Fruit fly (Drosophila melanogaster) whole organism, embryonic: ENCODE measurements around the gene CG2772.

Experiments used
- Atf-2 ChIP-seq: fragments of 200-800 bp; sonication (Bioruptor generic); optimal IDR thresholded peaks from 2 replicates; lab custom pipeline; 2016; ENCODE audit warnings: missing biosample characterization, missing genetic modification characterization
- Bdp1 ChIP-seq: fragments of 200-800 bp; sonication (Bioruptor generic); optimal IDR thresholded peaks from 3 replicates; lab custom pipeline; 2016; ENCODE audit warnings: missing biosample characterization, missing genetic modification characterization
- CG10209 ChIP-seq: fragments of 200-800 bp; sonication (Bioruptor generic); optimal IDR thresholded peaks from 3 replicates; lab custom pipeline; 2017; ENCODE audit warnings: missing biosample characterization, mild to moderate bottlenecking, missing genetic modification characterization, missing genetic modification reagents
- CG10543 ChIP-seq: fragments of 200-800 bp; sonication (Bioruptor generic); optimal IDR thresholded peaks from 3 replicates; lab custom pipeline; 2017; ENCODE audit warnings: missing biosample characterization, mild to moderate bottlenecking, missing genetic modification characterization, moderate library complexity
- CG10565 ChIP-seq: fragments of 200-800 bp; sonication (Bioruptor generic); optimal IDR thresholded peaks from 3 replicates; lab custom pipeline; 2016; ENCODE audit warnings: missing biosample characterization, mild to moderate bottlenecking, missing genetic modification characterization
- CG11456 ChIP-seq: fragments of 200-800 bp; sonication (Bioruptor generic); IDR thresholded peaks from 3 replicates; pipeline ENCODE4 v1.3.6; 2022; ENCODE audit warnings: missing biosample characterization, missing genetic modification characterization
- CG12391 ChIP-seq: fragments of 200-800 bp; sonication (Bioruptor generic); optimal IDR thresholded peaks from 3 replicates; lab custom pipeline; 2018; ENCODE audit warnings: missing biosample characterization, mild to moderate bottlenecking, missing genetic modification characterization, moderate library complexity
- CG12942 ChIP-seq: fragments of 200-800 bp; sonication (Bioruptor generic); optimal IDR thresholded peaks from 3 replicates; lab custom pipeline; 2016; ENCODE audit warnings: missing biosample characterization, missing genetic modification characterization
- CG13287 ChIP-seq: fragments of 200-800 bp; sonication (Bioruptor generic); IDR thresholded peaks from 2 replicates; pipeline ENCODE4 v1.3.6; 2022; ENCODE audit warnings: missing biosample characterization, missing genetic modification characterization; ENCODE audit not compliant: partially characterized antibody
- CG15269 ChIP-seq: fragments of 200-800 bp; sonication (Bioruptor generic); optimal IDR thresholded peaks from 2 replicates; lab custom pipeline; 2018; ENCODE audit warnings: missing biosample characterization, mild to moderate bottlenecking, missing genetic modification characterization, moderate library complexity
- CG15479 ChIP-seq: fragments of 200-800 bp; sonication (Bioruptor generic); optimal IDR thresholded peaks from 3 replicates; lab custom pipeline; 2019; ENCODE audit warnings: missing biosample characterization, mild to moderate bottlenecking, missing genetic modification characterization, moderate library complexity
- CG18262 ChIP-seq: fragments of 200-800 bp; optimal IDR thresholded peaks from 3 replicates; lab custom pipeline; 2019; ENCODE audit warnings: missing biosample characterization, mild to moderate bottlenecking, missing genetic modification characterization, moderate library complexity
- CG1832 ChIP-seq: fragments of 200-800 bp; sonication (Bioruptor generic); optimal IDR thresholded peaks from 2 replicates; lab custom pipeline; 2017; ENCODE audit warnings: missing biosample characterization, mild to moderate bottlenecking, missing genetic modification characterization, inconsistent platforms
- CG2129 ChIP-seq: fragments of 200-800 bp; sonication (Bioruptor generic); IDR thresholded peaks from 2 replicates; pipeline ENCODE4 v1.3.6; 2022; ENCODE audit warnings: missing biosample characterization, missing genetic modification characterization; ENCODE audit not compliant: partially characterized antibody
- CG31441 ChIP-seq: fragments of 200-800 bp; sonication (Bioruptor generic); IDR thresholded peaks from 2 replicates; pipeline ENCODE4 v1.3.6; 2022; ENCODE audit warnings: missing biosample characterization, missing genetic modification characterization
- CG3995 ChIP-seq: fragments of 200-800 bp; sonication (Bioruptor generic); optimal IDR thresholded peaks from 3 replicates; lab custom pipeline; 2016; ENCODE audit warnings: missing biosample characterization, missing genetic modification characterization
- CG4617 ChIP-seq: fragments of 200-800 bp; sonication (Bioruptor generic); optimal IDR thresholded peaks from 3 replicates; lab custom pipeline; 2016; ENCODE audit warnings: missing biosample characterization, missing genetic modification characterization, borderline replicate concordance
- CG7786 ChIP-seq: fragments of 200-800 bp; sonication (Bioruptor generic); optimal IDR thresholded peaks from 2 replicates; lab custom pipeline; 2016; ENCODE audit warnings: missing biosample characterization, missing genetic modification characterization
- CG8089 ChIP-seq: fragments of 200-800 bp; sonication (Bioruptor generic); optimal IDR thresholded peaks from 3 replicates; lab custom pipeline; 2016; ENCODE audit warnings: missing biosample characterization, missing genetic modification characterization
- Dfd ChIP-seq, 2 experiments: fragments of >200 bp; optimal IDR thresholded peaks; 2 replicates each; lab custom pipeline; 2017; ENCODE audit warnings: missing biosample characterization in 2 of 2, missing genetic modification characterization in 2 of 2
- Dip3 ChIP-seq: fragments of 200-800 bp; sonication (Bioruptor generic); optimal IDR thresholded peaks from 3 replicates; lab custom pipeline; 2016; ENCODE audit warnings: missing biosample characterization, missing genetic modification characterization
- Doc2 ChIP-seq: fragments of 200-800 bp; sonication (Bioruptor generic); IDR thresholded peaks from 2 replicates; pipeline ENCODE4 v1.3.6; 2022; ENCODE audit warnings: missing biosample characterization, missing genetic modification characterization
- Dref ChIP-seq: fragments of 200-800 bp; sonication (Bioruptor generic); IDR thresholded peaks from 2 replicates; pipeline ENCODE4 v1.3.6; 2022; ENCODE audit warnings: missing biosample characterization, missing genetic modification characterization
- H15 ChIP-seq: fragments of 200-800 bp; sonication (Bioruptor generic); IDR thresholded peaks from 3 replicates; pipeline ENCODE4 v1.3.6; 2022; ENCODE audit warnings: missing biosample characterization, missing genetic modification characterization
- HHEX ChIP-seq: fragments of 200-800 bp; sonication (Bioruptor generic); optimal IDR thresholded peaks from 3 replicates; lab custom pipeline; 2017; ENCODE audit warnings: missing biosample characterization, mild to moderate bottlenecking, missing genetic modification characterization, missing genetic modification reagents
- Hmr ChIP-seq: fragments of 200-800 bp; sonication (Bioruptor generic); optimal IDR thresholded peaks from 3 replicates; lab custom pipeline; 2017; ENCODE audit warnings: mild to moderate bottlenecking, missing biosample characterization, missing genetic modification reagents, missing genetic modification characterization
- Scr ChIP-seq: fragments of 200-800 bp; sonication (Bioruptor generic); IDR thresholded peaks from 2 replicates; pipeline ENCODE4 v1.3.6; 2022; ENCODE audit warnings: missing biosample characterization, missing genetic modification characterization; ENCODE audit not compliant: partially characterized antibody
- Sin3A ChIP-seq: fragments of >200 bp; optimal IDR thresholded peaks from 2 replicates; lab custom pipeline; 2018
- abd-A ChIP-seq: fragments of 200-800 bp; sonication (Bioruptor generic); optimal IDR thresholded peaks from 3 replicates; lab custom pipeline; 2019; ENCODE audit warnings: missing biosample characterization, mild to moderate bottlenecking, missing genetic modification characterization, moderate library complexity
- ato ChIP-seq: fragments of 200-800 bp; sonication (Bioruptor generic); IDR thresholded peaks from 2 replicates; pipeline ENCODE4 v1.3.6; 2022; ENCODE audit warnings: missing biosample characterization, missing genetic modification characterization; ENCODE audit not compliant: partially characterized antibody
- chm ChIP-seq: fragments of 200-800 bp; sonication (Bioruptor generic); IDR thresholded peaks from 2 replicates; pipeline ENCODE4 v1.3.6; 2022; ENCODE audit warnings: missing biosample characterization, missing genetic modification characterization
- dan ChIP-seq: fragments of 200-800 bp; sonication (Bioruptor generic); IDR thresholded peaks from 2 replicates; pipeline ENCODE4 v1.3.6; 2022; ENCODE audit warnings: missing biosample characterization, missing genetic modification characterization
- dysf ChIP-seq: fragments of 200-800 bp; sonication (Bioruptor generic); IDR thresholded peaks from 3 replicates; pipeline ENCODE4 v1.3.6; 2022; ENCODE audit warnings: missing biosample characterization, missing genetic modification characterization
- gsb-n ChIP-seq: fragments of 200-800 bp; sonication (Bioruptor generic); optimal IDR thresholded peaks from 3 replicates; lab custom pipeline; 2018; ENCODE audit warnings: missing biosample characterization, mild to moderate bottlenecking, missing genetic modification characterization
- inv ChIP-seq: fragments of 200-800 bp; sonication (Bioruptor generic); IDR thresholded peaks from 2 replicates; pipeline ENCODE4 v1.3.6; 2022; ENCODE audit warnings: missing biosample characterization, missing genetic modification characterization; ENCODE audit not compliant: partially characterized antibody
- kah ChIP-seq: fragments of 200-800 bp; sonication (Bioruptor generic); optimal IDR thresholded peaks from 2 replicates; lab custom pipeline; 2018; ENCODE audit warnings: missing biosample characterization, mild to moderate bottlenecking, missing genetic modification characterization
- ken ChIP-seq: fragments of 200-800 bp; sonication (Bioruptor generic); IDR thresholded peaks from 3 replicates; pipeline ENCODE4 v1.3.6; 2022; ENCODE audit warnings: missing biosample characterization, missing genetic modification characterization
- klu ChIP-seq: fragments of 200-800 bp; sonication (Bioruptor generic); IDR thresholded peaks from 2 replicates; pipeline ENCODE4 v1.3.6; 2022; ENCODE audit warnings: missing biosample characterization, missing genetic modification characterization
- lab ChIP-seq: fragments of 200-800 bp; sonication (Bioruptor generic); optimal IDR thresholded peaks from 3 replicates; lab custom pipeline; 2017; ENCODE audit warnings: missing biosample characterization, missing genetic modification characterization, mild to moderate bottlenecking, moderate library complexity, missing genetic modification reagents
- pita ChIP-seq: fragments of 200-800 bp; sonication (Bioruptor generic); optimal IDR thresholded peaks from 2 replicates; lab custom pipeline; 2017; ENCODE audit warnings: missing biosample characterization, mild to moderate bottlenecking, missing genetic modification characterization
- pnt ChIP-seq: fragments of 200-800 bp; sonication (Bioruptor generic); optimal IDR thresholded peaks from 3 replicates; lab custom pipeline; 2016; ENCODE audit warnings: missing biosample characterization, missing genetic modification characterization
- sr ChIP-seq: fragments of 200-800 bp; sonication (Bioruptor generic); IDR thresholded peaks from 3 replicates; pipeline ENCODE4 v1.3.6; 2022; ENCODE audit warnings: missing biosample characterization, missing genetic modification characterization
- ssp ChIP-seq: fragments of 200-800 bp; sonication (Bioruptor generic); IDR thresholded peaks from 2 replicates; pipeline ENCODE4 v1.3.6; 2022; ENCODE audit warnings: missing biosample characterization, missing genetic modification characterization
- trem ChIP-seq: fragments of 200-800 bp; optimal IDR thresholded peaks from 3 replicates; lab custom pipeline; 2019; ENCODE audit warnings: missing biosample characterization, mild to moderate bottlenecking, missing genetic modification characterization, moderate library complexity

CG2772 gene

DNA sequence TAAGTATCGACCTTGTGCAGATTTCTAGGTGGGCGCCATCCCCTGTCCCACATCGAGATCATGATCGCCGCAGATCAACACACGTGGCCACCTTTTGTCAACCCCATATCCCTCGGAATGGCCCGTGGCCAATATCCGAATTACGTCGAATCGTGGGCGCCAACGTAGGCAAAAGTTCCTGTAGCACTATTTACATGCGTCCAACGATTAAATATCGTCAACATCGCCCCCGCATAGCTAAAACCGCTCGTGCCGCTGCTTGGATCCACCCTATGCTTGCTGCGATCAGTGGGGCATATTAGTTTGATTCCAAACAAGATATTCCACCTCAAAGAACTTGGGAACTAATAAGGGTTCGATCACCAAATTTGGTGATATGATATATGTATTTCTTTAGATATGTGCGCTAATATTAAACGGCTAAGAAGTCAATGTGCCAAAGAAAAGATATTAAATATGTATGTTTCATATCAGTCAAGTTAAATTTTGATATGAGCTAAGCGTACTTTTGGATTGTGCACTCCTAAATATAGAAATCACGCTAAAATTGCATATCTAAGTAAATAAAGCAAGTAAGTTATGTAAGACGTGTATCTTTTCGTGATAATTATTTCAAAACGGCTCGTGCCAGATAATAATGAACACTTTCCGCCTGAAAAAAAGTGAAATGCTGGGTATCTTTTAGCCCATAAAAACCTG, 31.4 kb downstream of the CG2772 start (continued):
- no peak for TF ChIP-seq ato
- TF ChIP-seq pita = no peak
- peak; percentile 22 for TF ChIP-seq CG15269 (tag; lab: Kevin White, UChicago)
- peak; percentile 28 for TF ChIP-seq Atf-2 (GFP tag; lab: Kevin White, UChicago)
- peak; percentile 21 for TF ChIP-seq CG12391 (tag; lab: Kevin White, UChicago)
- TF ChIP-seq CG3995 (GFP tag; lab: Kevin White, UChicago) = no peak
- TF ChIP-seq lab = no peak
- peak; percentile 28 for TF ChIP-seq CG18262
- TF ChIP-seq ssp (GFP tag; lab: Robert Waterston, UW) = no peak
- TF ChIP-seq CG31441 = no peak
- TF ChIP-seq CG7786 (GFP tag; lab: Kevin White, UChicago) = peak; percentile 57
- no peak for TF ChIP-seq Doc2 (GFP tag; lab: Robert Waterston, UW)
- peak; percentile 47 for TF ChIP-seq CG12942 (GFP tag; lab: Kevin White, UChicago)
- no peak for TF ChIP-seq HHEX (GFP tag; lab: Kevin White, UChicago)
- no peak for TF ChIP-seq CG10565 (GFP tag; lab: Kevin White, UChicago)
- TF ChIP-seq Dfd (GFP tag; optimal IDR thresholded peaks at IDR 0.05; lab: Kevin White, UChicago) = no peak
- TF ChIP-seq CG13287 = no peak
- TF ChIP-seq Dip3 (GFP tag; lab: Kevin White, UChicago) = peak; percentile 30
- TF ChIP-seq sr (GFP tag; lab: Robert Waterston, UW) = peak; percentile 95
- peak; percentile 6; the same call in 1 of the 3 replicates for TF ChIP-seq ken (GFP tag; lab: Robert Waterston, UW)
- TF ChIP-seq CG1832 = no peak
- TF ChIP-seq inv (GFP tag; lab: Robert Waterston, UW) = no peak
- peak; percentile 52 for TF ChIP-seq CG10543 (GFP tag; lab: Kevin White, UChicago)
- no peak for TF ChIP-seq klu (GFP tag; lab: Robert Waterston, UW)
- TF ChIP-seq Hmr (GFP tag; lab: Kevin White, UChicago) = peak; percentile 28
- no peak for TF ChIP-seq CG4617 (GFP tag; lab: Kevin White, UChicago)
- TF ChIP-seq Sin3A (lab: Kevin White, UChicago) = no peak
- TF ChIP-seq CG11456 = no peak
- no peak for TF ChIP-seq Bdp1 (GFP tag; lab: Kevin White, UChicago)
- no peak for TF ChIP-seq chm (GFP tag; lab: Robert Waterston, UW)
- TF ChIP-seq CG8089 (GFP tag; lab: Kevin White, UChicago) = no peak
- TF ChIP-seq gsb-n (tag; lab: Kevin White, UChicago) = no peak
- TF ChIP-seq H15 (GFP tag; lab: Robert Waterston, UW) = no peak
- TF ChIP-seq Dref (GFP tag; lab: Robert Waterston, UW) = no peak
- no peak for TF ChIP-seq CG15479
- no peak for TF ChIP-seq trem (tag; lab: Kevin White, UChicago)
- peak; percentile 52 for TF ChIP-seq CG10209
- no peak for TF ChIP-seq abd-A (tag; lab: Kevin White, UChicago)
- peak; percentile 55; the same call in 2 of the 3 replicates for TF ChIP-seq dysf (GFP tag; lab: Robert Waterston, UW)
- TF ChIP-seq pnt = peak; percentile 5
- no peak for TF ChIP-seq kah (GFP tag; lab: Kevin White, UChicago)
- no peak for TF ChIP-seq CG2129
- 0 out of 2 replicates have a peak, but pooled peaks have one; percentile 19 for TF ChIP-seq Scr
- TF ChIP-seq dan = no peak
